Worm (Caenorhabditis elegans) whole organism, mixed stage, embryonic: Measurements from ENCODE around the gene F37A8.5.

Experiments
- ceh-83 ChIP-seq: fragments of 200-800 bp; sonication (Bioruptor generic); optimal IDR thresholded peaks from 2 replicates; lab custom pipeline; 2018; ENCODE audit warnings: mild to moderate bottlenecking, missing genetic modification characterization, missing compliant biosample characterization
- ces-1 ChIP-seq: fragments of 150-350 bp; optimal IDR thresholded peaks from 2 replicates; lab custom pipeline; 2014; ENCODE audit warnings: missing biosample characterization, missing genetic modification reagents, missing genetic modification characterization
- elt-1 ChIP-seq: sonication (generic microtip); optimal IDR thresholded peaks from 2 replicates; lab custom pipeline; 2017; ENCODE audit warnings: missing genetic modification characterization, mild to moderate bottlenecking, missing compliant biosample characterization, antibody characterized with exemption, moderate library complexity, borderline replicate concordance; ENCODE audit not compliant: insufficient read depth
- elt-3 ChIP-seq: fragments of 150-350 bp; optimal IDR thresholded peaks from 2 replicates; lab custom pipeline; 2014; ENCODE audit warnings: missing biosample characterization, missing genetic modification characterization
- flh-1 ChIP-seq: fragments of 200-800 bp; sonication (Bioruptor generic); optimal IDR thresholded peaks from 2 replicates; lab custom pipeline; 2018; ENCODE audit warnings: mild to moderate bottlenecking, missing genetic modification characterization, moderate library complexity, missing compliant biosample characterization
- mep-1 ChIP-seq: fragments of 150-350 bp; optimal IDR thresholded peaks from 2 replicates; lab custom pipeline; 2017; ENCODE audit warnings: missing biosample characterization, missing genetic modification reagents, missing genetic modification characterization, inconsistent platforms
- nhr-237 ChIP-seq: fragments of 150-350 bp; optimal IDR thresholded peaks from 2 replicates; lab custom pipeline; 2014; ENCODE audit warnings: missing biosample characterization, missing genetic modification characterization
- nhr-28 ChIP-seq: fragments of 150-350 bp; optimal IDR thresholded peaks from 2 replicates; lab custom pipeline; 2014; ENCODE audit warnings: missing biosample characterization, missing genetic modification characterization
- nhr-76 ChIP-seq: sonication (generic microtip); optimal IDR thresholded peaks from 2 replicates; lab custom pipeline; 2017; ENCODE audit warnings: missing biosample characterization, missing genetic modification characterization
- pha-4 ChIP-seq: fragments of 150-350 bp; optimal IDR thresholded peaks from 2 replicates; lab custom pipeline; 2018; ENCODE audit warnings: missing biosample characterization, missing genetic modification reagents, missing genetic modification characterization
- snpc-4 ChIP-seq: fragments of 150-350 bp; optimal IDR thresholded peaks from 2 replicates; lab custom pipeline; 2014; ENCODE audit warnings: missing biosample characterization, missing genetic modification characterization
- sptf-1 ChIP-seq: sonication (generic microtip); optimal IDR thresholded peaks from 2 replicates; lab custom pipeline; 2017; ENCODE audit warnings: mild to moderate bottlenecking, missing genetic modification characterization, moderate library complexity, missing compliant biosample characterization
- unc-62 ChIP-seq: fragments of 150-350 bp; optimal IDR thresholded peaks from 2 replicates; lab custom pipeline; 2014; ENCODE audit warnings: missing biosample characterization, missing genetic modification reagents, missing genetic modification characterization
- ztf-11 ChIP-seq: fragments of 150-350 bp; optimal IDR thresholded peaks from 2 replicates; lab custom pipeline; 2014; ENCODE audit warnings: missing biosample characterization, missing genetic modification characterization

DNA sequence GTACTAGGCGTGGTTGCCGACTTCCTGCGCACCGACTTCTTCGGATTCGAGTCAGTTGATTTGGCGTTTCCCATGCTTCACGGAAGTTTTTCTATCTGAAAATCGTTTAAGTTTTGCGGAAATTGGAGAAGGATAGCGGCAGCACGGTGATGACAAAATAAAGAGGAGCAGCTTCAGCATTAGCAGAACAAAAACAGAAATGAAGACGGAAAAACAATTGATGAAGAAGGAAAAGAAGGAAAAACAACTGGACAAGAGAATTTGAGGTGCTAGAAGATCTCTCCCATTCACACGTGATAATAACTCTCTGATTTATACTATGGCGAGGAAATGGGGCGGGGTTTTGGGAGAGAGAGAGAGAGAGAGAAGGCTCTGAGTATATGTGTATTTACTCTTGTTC lies 35.7 kb downstream of the F37A8.5 start, which contains the start of gene glb-11:
- TF ChIP-seq nhr-237 (no peak), sptf-1 (no peak), ceh-83 (GFP tag; lab: Kevin White, UChicago) (no peak), ces-1 (GFP tag; lab: Kevin White, UChicago) (no peak), pha-4 (tag; lab: Kevin White, UChicago) (no peak), elt-3 (tag; lab: Kevin White, UChicago) (no peak), ztf-11 (tag; lab: Kevin White, UChicago) (no peak), nhr-76 (no peak), nhr-28 (tag; lab: Kevin White, UChicago) (no peak), elt-1 (tag; lab: Kevin White, UChicago) (no peak), mep-1 (tag; lab: Kevin White, UChicago) (no peak), unc-62 (no peak), flh-1 (GFP tag; lab: Kevin White, UChicago) (no peak), snpc-4 (no peak)
